Fruit fly (Drosophila melanogaster) whole organism, embryonic: ENCODE data around the gene CG14961.

Experiments used
- Atf-2 ChIP-seq: fragments of 200-800 bp; sonication (Bioruptor generic); optimal IDR thresholded peaks from 2 replicates; lab custom pipeline; 2016; ENCODE audit warnings: missing biosample characterization, missing genetic modification characterization
- CG10543 ChIP-seq: fragments of 200-800 bp; sonication (Bioruptor generic); optimal IDR thresholded peaks from 3 replicates; lab custom pipeline; 2017; ENCODE audit warnings: missing biosample characterization, mild to moderate bottlenecking, missing genetic modification characterization, moderate library complexity
- CG12299 ChIP-seq: fragments of 200-800 bp; sonication (Bioruptor generic); optimal IDR thresholded peaks from 2 replicates; lab custom pipeline; 2018; ENCODE audit warnings: missing biosample characterization, mild to moderate bottlenecking, missing genetic modification characterization
- CG12659 ChIP-seq: fragments of 200-800 bp; sonication (Bioruptor generic); optimal IDR thresholded peaks from 3 replicates; lab custom pipeline; 2017; ENCODE audit warnings: mild to moderate bottlenecking, missing biosample characterization, missing genetic modification reagents, missing genetic modification characterization
- CG13123 ChIP-seq: fragments of 200-800 bp; sonication (Bioruptor generic); optimal IDR thresholded peaks from 2 replicates; lab custom pipeline; 2016; ENCODE audit warnings: missing biosample characterization, missing genetic modification characterization
- CG17186 ChIP-seq: fragments of 200-800 bp; sonication (Bioruptor generic); optimal IDR thresholded peaks from 3 replicates; lab custom pipeline; 2017; ENCODE audit warnings: missing biosample characterization, missing genetic modification reagents, missing genetic modification characterization
- CG17328 ChIP-seq: fragments of 200-800 bp; sonication (Bioruptor generic); IDR thresholded peaks from 2 replicates; pipeline ENCODE4 v1.3.6; 2022; ENCODE audit warnings: missing biosample characterization, missing genetic modification characterization
- CG17568 ChIP-seq: fragments of 200-800 bp; sonication (Bioruptor generic); optimal IDR thresholded peaks from 2 replicates; lab custom pipeline; 2018; ENCODE audit warnings: missing biosample characterization, mild to moderate bottlenecking, missing genetic modification characterization, moderate library complexity
- CG18011 ChIP-seq: fragments of 200-800 bp; sonication (Bioruptor generic); optimal IDR thresholded peaks from 2 replicates; lab custom pipeline; 2017; ENCODE audit warnings: missing biosample characterization, missing genetic modification characterization, mild to moderate bottlenecking, moderate library complexity, missing genotype
- CG2678 ChIP-seq: fragments of 200-800 bp; sonication (Bioruptor generic); optimal IDR thresholded peaks from 3 replicates; lab custom pipeline; 2019; ENCODE audit warnings: missing biosample characterization, mild to moderate bottlenecking, missing genetic modification characterization, moderate library complexity
- CG3065 ChIP-seq: fragments of 200-800 bp; sonication (Bioruptor generic); optimal IDR thresholded peaks from 2 replicates; lab custom pipeline; 2016; ENCODE audit warnings: missing biosample characterization, missing genetic modification characterization
- CG31441 ChIP-seq: fragments of 200-800 bp; sonication (Bioruptor generic); IDR thresholded peaks from 2 replicates; pipeline ENCODE4 v1.3.6; 2022; ENCODE audit warnings: missing biosample characterization, missing genetic modification characterization
- CG33213 ChIP-seq: fragments of 200-800 bp; sonication (Bioruptor generic); optimal IDR thresholded peaks from 3 replicates; lab custom pipeline; 2016; ENCODE audit warnings: missing biosample characterization, missing genetic modification characterization
- CG3407 ChIP-seq: fragments of 200-800 bp; sonication (Bioruptor generic); optimal IDR thresholded peaks from 2 replicates; lab custom pipeline; 2018; ENCODE audit warnings: missing biosample characterization, mild to moderate bottlenecking, missing genetic modification characterization
- CG34224 ChIP-seq: fragments of 200-800 bp; sonication (Bioruptor generic); IDR thresholded peaks from 3 replicates; pipeline ENCODE4 v1.3.6; 2022; ENCODE audit warnings: missing biosample characterization, missing genetic modification characterization; ENCODE audit not compliant: partially characterized antibody
- CG4282 ChIP-seq: fragments of 200-800 bp; sonication (Bioruptor generic); optimal IDR thresholded peaks from 2 replicates; lab custom pipeline; 2016; ENCODE audit warnings: missing biosample characterization, missing genetic modification characterization
- CG4820 ChIP-seq: fragments of 200-800 bp; sonication (Bioruptor generic); optimal IDR thresholded peaks from 3 replicates; lab custom pipeline; 2016; ENCODE audit warnings: missing biosample characterization, missing genetic modification characterization
- CG6791 ChIP-seq: fragments of 200-800 bp; sonication (Bioruptor generic); IDR thresholded peaks from 3 replicates; pipeline ENCODE4 v1.3.6; 2022; ENCODE audit warnings: missing biosample characterization, missing genetic modification characterization; ENCODE audit not compliant: partially characterized antibody
- CG7963 ChIP-seq: fragments of 200-800 bp; sonication (Bioruptor generic); IDR thresholded peaks from 3 replicates; pipeline ENCODE4 v1.3.6; 2022; ENCODE audit warnings: missing biosample characterization, missing genetic modification characterization; ENCODE audit not compliant: partially characterized antibody
- CkIIα-i1 ChIP-seq: fragments of 200-800 bp; sonication (Bioruptor generic); IDR thresholded peaks from 2 replicates; pipeline ENCODE4 v1.3.6; 2022; ENCODE audit warnings: missing biosample characterization, missing genetic modification characterization
- Deaf1 ChIP-seq: fragments of 200-800 bp; optimal IDR thresholded peaks from 3 replicates; lab custom pipeline; 2019; ENCODE audit warnings: missing biosample characterization, mild to moderate bottlenecking, missing genetic modification characterization, moderate library complexity
- Hand ChIP-seq: fragments of 200-800 bp; sonication (Bioruptor generic); optimal IDR thresholded peaks from 2 replicates; lab custom pipeline; 2017; ENCODE audit warnings: mild to moderate bottlenecking, missing biosample characterization, missing genetic modification reagents, missing genetic modification characterization
- Hey ChIP-seq: fragments of 200-800 bp; sonication (Bioruptor generic); optimal IDR thresholded peaks from 3 replicates; lab custom pipeline; 2018; ENCODE audit warnings: missing biosample characterization, mild to moderate bottlenecking, missing genetic modification characterization
- Hsf ChIP-seq: fragments of 200-800 bp; sonication (Bioruptor generic); optimal IDR thresholded peaks from 3 replicates; lab custom pipeline; 2016; ENCODE audit warnings: missing biosample characterization, missing genetic modification characterization
- Lim3 ChIP-seq: fragments of 200-800 bp; sonication (Bioruptor generic); IDR thresholded peaks from 2 replicates; pipeline ENCODE4 v1.3.6; 2022; ENCODE audit warnings: missing biosample characterization, missing genetic modification characterization
- Opbp ChIP-seq: fragments of 200-800 bp; sonication (Bioruptor generic); IDR thresholded peaks from 3 replicates; pipeline ENCODE4 v1.3.6; 2022; ENCODE audit warnings: missing biosample characterization, missing genetic modification characterization; ENCODE audit not compliant: partially characterized antibody
- Scr ChIP-seq: fragments of 200-800 bp; sonication (Bioruptor generic); IDR thresholded peaks from 2 replicates; pipeline ENCODE4 v1.3.6; 2022; ENCODE audit warnings: missing biosample characterization, missing genetic modification characterization; ENCODE audit not compliant: partially characterized antibody
- Tbp ChIP-seq: fragments of >200 bp; optimal IDR thresholded peaks from 2 replicates; lab custom pipeline; 2018; ENCODE audit warnings: missing biosample characterization, missing genetic modification characterization
- chinmo ChIP-seq: fragments of 200-800 bp; sonication (Bioruptor generic); IDR thresholded peaks from 4 replicates; pipeline ENCODE4 v1.3.6; 2022; ENCODE audit warnings: missing biosample characterization, missing genetic modification characterization; ENCODE audit not compliant: partially characterized antibody
- dan ChIP-seq: fragments of 200-800 bp; sonication (Bioruptor generic); IDR thresholded peaks from 2 replicates; pipeline ENCODE4 v1.3.6; 2022; ENCODE audit warnings: missing biosample characterization, missing genetic modification characterization
- fd102C ChIP-seq: fragments of 200-800 bp; sonication (Bioruptor generic); optimal IDR thresholded peaks from 2 replicates; lab custom pipeline; 2018; ENCODE audit warnings: missing biosample characterization, mild to moderate bottlenecking, missing genetic modification characterization, moderate library complexity
- gem ChIP-seq: fragments of 200-800 bp; sonication (Bioruptor generic); optimal IDR thresholded peaks from 2 replicates; lab custom pipeline; 2019; ENCODE audit warnings: missing biosample characterization, mild to moderate bottlenecking, missing genetic modification characterization, moderate library complexity
- gro ChIP-seq: fragments of 200-800 bp; sonication (Bioruptor generic); optimal IDR thresholded peaks from 2 replicates; lab custom pipeline; 2016; ENCODE audit warnings: missing biosample characterization, missing genetic modification characterization
- gsb-n ChIP-seq: fragments of 200-800 bp; sonication (Bioruptor generic); optimal IDR thresholded peaks from 3 replicates; lab custom pipeline; 2018; ENCODE audit warnings: missing biosample characterization, mild to moderate bottlenecking, missing genetic modification characterization
- jigr1 ChIP-seq: fragments of 200-800 bp; sonication (Bioruptor generic); IDR thresholded peaks from 3 replicates; pipeline ENCODE4 v1.3.6; 2022; ENCODE audit warnings: missing biosample characterization, missing genetic modification characterization
- knrl ChIP-seq: fragments of 200-800 bp; sonication (Bioruptor generic); IDR thresholded peaks from 3 replicates; pipeline ENCODE4 v1.3.6; 2022; ENCODE audit warnings: missing biosample characterization, missing genetic modification characterization; ENCODE audit not compliant: partially characterized antibody
- lilli ChIP-seq: fragments of 200-800 bp; sonication (Bioruptor generic); optimal IDR thresholded peaks from 3 replicates; lab custom pipeline; 2016; ENCODE audit warnings: missing biosample characterization, missing genetic modification characterization
- luna ChIP-seq: fragments of 200-800 bp; sonication (Bioruptor generic); optimal IDR thresholded peaks from 2 replicates; lab custom pipeline; 2016; ENCODE audit warnings: missing biosample characterization, missing genetic modification characterization
- nerfin-1 ChIP-seq: fragments of 200-800 bp; sonication (Bioruptor generic); optimal IDR thresholded peaks from 3 replicates; lab custom pipeline; 2019; ENCODE audit warnings: missing biosample characterization, mild to moderate bottlenecking, missing genetic modification characterization, moderate library complexity
- nmo ChIP-seq: fragments of 200-800 bp; sonication (Bioruptor generic); optimal IDR thresholded peaks from 2 replicates; lab custom pipeline; 2018; ENCODE audit warnings: missing biosample characterization, mild to moderate bottlenecking, missing genetic modification characterization, moderate library complexity
- nom ChIP-seq: fragments of 200-800 bp; sonication (Bioruptor generic); optimal IDR thresholded peaks from 2 replicates; lab custom pipeline; 2017; ENCODE audit warnings: missing biosample characterization, missing genetic modification characterization, mild to moderate bottlenecking, moderate library complexity, missing genetic modification reagents
- pan ChIP-seq, 4 experiments: fragments of >200 bp in 3 of 4; fragments of 200-800 bp in 1 of 4; sonication (Bioruptor generic) in 1 of 4; optimal IDR thresholded peaks in 3 of 4; IDR thresholded peaks in 1 of 4; 2 replicates each; pipeline versions ENCODE4 v1.3.6 to Lab custom; 2017 to 2022; ENCODE audit warnings: missing biosample characterization in 2 of 4, missing genetic modification characterization in 2 of 4, mixed read lengths in 1 of 4
- ranshi ChIP-seq: fragments of 200-800 bp; sonication (Bioruptor generic); IDR thresholded peaks from 2 replicates; pipeline ENCODE4 v1.3.6; 2022; ENCODE audit warnings: missing biosample characterization, missing genetic modification characterization
- rib ChIP-seq: fragments of 200-800 bp; sonication (Bioruptor generic); IDR thresholded peaks from 2 replicates; pipeline ENCODE4 v1.3.6; 2022; ENCODE audit warnings: missing biosample characterization, missing genetic modification characterization
- schlank ChIP-seq: fragments of 200-800 bp; sonication (Bioruptor generic); optimal IDR thresholded peaks from 2 replicates; lab custom pipeline; 2018; ENCODE audit warnings: missing biosample characterization, mild to moderate bottlenecking, missing genetic modification characterization
- unpg ChIP-seq: fragments of 200-800 bp; sonication (Bioruptor generic); optimal IDR thresholded peaks from 3 replicates; lab custom pipeline; 2018; ENCODE audit warnings: missing biosample characterization, mild to moderate bottlenecking, missing genetic modification characterization, moderate library complexity
- wek ChIP-seq: fragments of 200-800 bp; sonication (Bioruptor generic); optimal IDR thresholded peaks from 3 replicates; lab custom pipeline; 2018; ENCODE audit warnings: missing biosample characterization, mild to moderate bottlenecking, missing genetic modification characterization, moderate library complexity
- yki ChIP-seq: fragments of >200 bp; optimal IDR thresholded peaks from 3 replicates; lab custom pipeline; 2018

CG14961 gene

DNA sequence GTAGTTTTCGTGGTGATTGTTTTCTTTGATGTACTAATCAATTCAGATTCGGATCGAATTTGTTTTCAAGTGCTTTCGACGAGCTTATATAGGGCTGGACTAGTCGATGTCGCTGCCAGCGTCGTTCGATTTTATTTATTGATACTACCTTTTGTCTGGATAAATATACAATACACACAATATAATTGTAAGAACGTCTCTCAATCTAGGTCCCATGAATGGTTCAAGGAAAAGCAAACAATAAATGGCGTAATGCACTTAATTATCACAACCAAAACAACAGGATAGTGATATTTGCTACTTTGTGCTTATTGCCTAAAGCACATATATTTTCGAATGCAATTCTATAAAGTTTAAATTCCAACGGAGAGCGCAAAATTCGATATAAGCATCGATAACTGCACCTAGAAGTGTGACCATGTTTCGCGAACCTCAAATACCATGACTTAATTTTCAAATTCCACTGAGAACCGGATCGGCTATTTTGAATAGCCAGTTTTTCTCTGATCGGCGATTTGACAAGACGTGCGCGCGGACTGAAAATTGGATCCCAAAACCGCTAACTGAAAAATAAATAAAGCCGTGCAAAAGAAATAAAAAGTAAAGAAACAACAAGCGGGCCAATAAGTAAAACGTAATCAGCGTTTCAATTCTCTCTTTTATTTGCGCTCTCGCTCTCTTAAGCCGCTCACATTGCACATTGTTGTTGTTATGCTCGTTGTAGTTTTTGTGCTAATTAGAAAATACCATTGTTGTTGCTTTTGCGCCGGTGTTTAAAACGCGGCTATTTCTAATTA, 6.7 kb downstream of the CG14961 start, which contains the start of the genes Drsl6 and kst (continued):
- TF ChIP-seq schlank (tag; lab: Kevin White, UChicago) (no peak), chinmo (peak; percentile 75; the same call in 2 of the 4 replicates), Lim3 (GFP tag; lab: Robert Waterston, UW) (no peak), Hey (tag; lab: Kevin White, UChicago) (no peak), CG17186 (GFP tag; lab: Kevin White, UChicago) (peak; percentile 90), Deaf1 (tag; lab: Kevin White, UChicago) (no peak), Hand (GFP tag; lab: Kevin White, UChicago) (no peak), pan (optimal IDR thresholded peaks at IDR 0.05; lab: Kevin White, UChicago) (no peak), pan (GFP tag; optimal IDR thresholded peaks at IDR 0.05 in 1 of 2, IDR thresholded peaks at IDR 0.05 in 1 of 2) (peak in 1 of 2 experiments; percentile 33), gsb-n (tag; lab: Kevin White, UChicago) (no peak), Tbp (GFP tag; lab: Kevin White, UChicago) (no peak), CG10543 (GFP tag; lab: Kevin White, UChicago) (peak; percentile 55), CG4282 (no peak), nerfin-1 (peak; percentile 53), CG33213 (GFP tag; lab: Kevin White, UChicago) (peak; percentile 26), CG18011 (GFP tag; lab: Kevin White, UChicago) (no peak), ranshi (GFP tag; lab: Robert Waterston, UW) (peak; percentile 37; the same call in 1 of the 2 replicates), Scr (GFP tag; lab: Robert Waterston, UW) (no peak; the same call in 1 of the 2 replicates), CG7963 (no peak), wek (GFP tag; lab: Kevin White, UChicago) (peak; percentile 30), CG3407 (GFP tag; lab: Kevin White, UChicago) (no peak), CG6791 (GFP tag; lab: Robert Waterston, UW) (peak; percentile 62), CG12659 (GFP tag; lab: Kevin White, UChicago) (peak; percentile 61), CG12299 (tag; lab: Kevin White, UChicago) (no peak), Opbp (GFP tag; lab: Robert Waterston, UW) (peak; percentile 70), Hsf (GFP tag; lab: Kevin White, UChicago) (no peak), nom (GFP tag; lab: Kevin White, UChicago) (peak; percentile 78), gro (peak; percentile 38), CG17328 (GFP tag; lab: Robert Waterston, UW) (no peak), lilli (peak; percentile 16), nmo (no peak), CG31441 (GFP tag; lab: Robert Waterston, UW) (no peak), rib (GFP tag; lab: Robert Waterston, UW) (peak; percentile 60; the same call in 1 of the 2 replicates), CkIIα-i1 (GFP tag; lab: Robert Waterston, UW) (no peak), dan (no peak), fd102C (no peak), yki (lab: Kevin White, UChicago) (no peak), CG13123 (no peak), CG4820 (GFP tag; lab: Kevin White, UChicago) (no peak), CG2678 (tag; lab: Kevin White, UChicago) (no peak), CG17568 (GFP tag; lab: Kevin White, UChicago) (no peak), unpg (GFP tag; lab: Kevin White, UChicago) (no peak), Atf-2 (GFP tag; lab: Kevin White, UChicago) (no peak), CG34224 (GFP tag; lab: Robert Waterston, UW) (peak; percentile 64), gem (peak; percentile 79), luna (GFP tag; lab: Kevin White, UChicago) (no peak), CG3065 (GFP tag; lab: Kevin White, UChicago) (no peak), jigr1 (GFP tag; lab: Robert Waterston, UW) (no peak), knrl (GFP tag; lab: Robert Waterston, UW) (no peak; the same call in 1 of the 3 replicates)
